Worm (Caenorhabditis elegans) whole organism, L1 larva: ENCODE results near the gene T28D6.6.

ENCODE experiments used
- C16A3.4 ChIP-seq: fragments of 150-350 bp; optimal IDR thresholded peaks from 2 replicates; lab custom pipeline; 2014; ENCODE audit warnings: missing biosample characterization, missing genetic modification characterization
- C34B4.2 ChIP-seq: sonication (generic microtip); optimal IDR thresholded peaks from 2 replicates; lab custom pipeline; 2017; ENCODE audit warnings: mild to moderate bottlenecking, missing genetic modification characterization, missing compliant biosample characterization
- F16B12.6 ChIP-seq: fragments of 150-350 bp; optimal IDR thresholded peaks from 2 replicates; lab custom pipeline; 2014; ENCODE audit warnings: missing biosample characterization, missing genetic modification characterization
- ama-1 ChIP-seq: fragments of 150-350 bp; optimal IDR thresholded peaks from 2 replicates; lab custom pipeline; 2014
- blmp-1 ChIP-seq: fragments of 150-350 bp; optimal IDR thresholded peaks from 2 replicates; lab custom pipeline; 2014; ENCODE audit warnings: missing biosample characterization, missing genetic modification characterization
- ceh-90 ChIP-seq: sonication (generic microtip); optimal IDR thresholded peaks from 2 replicates; lab custom pipeline; 2016; ENCODE audit warnings: missing genetic modification characterization, missing compliant biosample characterization
- ces-1 ChIP-seq: fragments of 150-350 bp; optimal IDR thresholded peaks from 2 replicates; lab custom pipeline; 2014; ENCODE audit warnings: missing biosample characterization, missing genetic modification reagents, missing genetic modification characterization
- efl-1 ChIP-seq, 4 experiments: fragments of 150-350 bp; optimal IDR thresholded peaks in 3 of 4; peaks in 1 of 4; 1 replicate in 1 of 4; 2 replicates in 3 of 4; lab custom pipeline; 2014; ENCODE audit warnings: missing biosample characterization in 2 of 4, missing genetic modification characterization in 2 of 4, missing genetic modification reagents in 2 of 4
- egl-13 ChIP-seq: sonication (generic microtip); optimal IDR thresholded peaks from 2 replicates; lab custom pipeline; 2016; ENCODE audit warnings: missing genotype, missing genetic modification reagents, missing genetic modification characterization, missing compliant biosample characterization
- elt-2 ChIP-seq: sonication (generic microtip); optimal IDR thresholded peaks from 2 replicates; lab custom pipeline; 2016; ENCODE audit warnings: missing genetic modification characterization, mild to moderate bottlenecking, inconsistent platforms, missing compliant biosample characterization, missing genetic modification reagents
- elt-3 ChIP-seq, 6 experiments: fragments of 150-350 bp in 1 of 6; sonication (generic microtip); optimal IDR thresholded peaks; 2 replicates each; lab custom pipeline; 2017 to 2018; ENCODE audit warnings: missing biosample characterization in 6 of 6, missing genetic modification characterization in 6 of 6, inconsistent platforms in 1 of 6
- ets-5 ChIP-seq: fragments of 200-800 bp; sonication (Bioruptor generic); IDR thresholded peaks from 2 replicates; pipeline ENCODE4 v1.3.6; 2022; ENCODE audit warnings: missing genetic modification characterization, missing compliant biosample characterization
- fkh-4 ChIP-seq: sonication (generic microtip); optimal IDR thresholded peaks from 2 replicates; lab custom pipeline; 2016; ENCODE audit warnings: missing compliant biosample characterization, missing genetic modification characterization, borderline replicate concordance
- fkh-8 ChIP-seq: sonication (generic microtip); optimal IDR thresholded peaks from 2 replicates; lab custom pipeline; 2016; ENCODE audit warnings: mild to moderate bottlenecking, missing genetic modification characterization, missing compliant biosample characterization
- fos-1 ChIP-seq: fragments of 150-350 bp; optimal IDR thresholded peaks from 2 replicates; lab custom pipeline; 2014; ENCODE audit warnings: missing biosample characterization, missing genetic modification characterization
- grh-1 ChIP-seq: fragments of 200-800 bp; sonication (Bioruptor generic); IDR thresholded peaks from 2 replicates; pipeline ENCODE4 v1.3.6; 2022; ENCODE audit warnings: missing genetic modification reagents, missing genetic modification characterization, missing compliant biosample characterization
- hlh-4 ChIP-seq: sonication (generic microtip); optimal IDR thresholded peaks from 2 replicates; lab custom pipeline; 2016; ENCODE audit warnings: mild to moderate bottlenecking, missing genetic modification characterization, missing compliant biosample characterization
- jun-1 ChIP-seq: fragments of 150-350 bp; optimal IDR thresholded peaks from 2 replicates; lab custom pipeline; 2014; ENCODE audit warnings: missing biosample characterization, missing genetic modification reagents, missing genetic modification characterization
- lin-15B ChIP-seq: fragments of 150-350 bp; sonication (generic microtip); optimal IDR thresholded peaks from 3 replicates; lab custom pipeline; 2014; ENCODE audit warnings: missing biosample characterization, missing genetic modification characterization
- lin-35 ChIP-seq, 2 experiments: fragments of 150-350 bp; optimal IDR thresholded peaks; 2 replicates each; lab custom pipeline; 2014; ENCODE audit warnings: missing biosample characterization in 2 of 2, missing genetic modification characterization in 2 of 2, missing genetic modification reagents in 2 of 2
- lsy-2 ChIP-seq, 2 experiments: fragments of 150-350 bp; optimal IDR thresholded peaks; 2 replicates each; lab custom pipeline; 2014; ENCODE audit warnings: missing biosample characterization in 2 of 2, missing genetic modification characterization in 2 of 2
- mab-9 ChIP-seq: fragments of 200-800 bp; sonication (Bioruptor generic); IDR thresholded peaks from 2 replicates; pipeline ENCODE4 v1.3.6; 2022; ENCODE audit warnings: missing genetic modification reagents, missing genetic modification characterization, missing compliant biosample characterization
- mef-2 ChIP-seq: fragments of 150-350 bp; optimal IDR thresholded peaks from 2 replicates; lab custom pipeline; 2014; ENCODE audit warnings: missing biosample characterization, missing genetic modification characterization
- mep-1 ChIP-seq: fragments of 150-350 bp; optimal IDR thresholded peaks from 2 replicates; lab custom pipeline; 2014; ENCODE audit warnings: missing biosample characterization, missing genetic modification characterization
- nhr-12 ChIP-seq: sonication (generic microtip); optimal IDR thresholded peaks from 2 replicates; lab custom pipeline; 2017; ENCODE audit warnings: missing biosample characterization, missing genetic modification characterization
- nhr-19 ChIP-seq: fragments of 200-800 bp; sonication (Bioruptor generic); conservative IDR thresholded peaks from 2 replicates; pipeline ENCODE4 v1.3.6; 2022; ENCODE audit warnings: missing genetic modification characterization, missing compliant biosample characterization
- nhr-47 ChIP-seq: sonication (generic microtip); optimal IDR thresholded peaks from 2 replicates; lab custom pipeline; 2016; ENCODE audit warnings: mild to moderate bottlenecking, missing genetic modification characterization, moderate library complexity, missing compliant biosample characterization
- nhr-76 ChIP-seq: sonication (generic microtip); optimal IDR thresholded peaks from 2 replicates; lab custom pipeline; 2017; ENCODE audit warnings: missing biosample characterization, missing genetic modification characterization
- nhr-77 ChIP-seq: fragments of 150-350 bp; optimal IDR thresholded peaks from 2 replicates; lab custom pipeline; 2014; ENCODE audit warnings: missing biosample characterization, missing genetic modification characterization
- nhr-85 ChIP-seq: sonication (generic microtip); peaks from one replicate; lab custom pipeline; 2016; ENCODE audit warnings: missing genetic modification characterization, inconsistent platforms, missing compliant biosample characterization
- pag-3 ChIP-seq: sonication (generic microtip); optimal IDR thresholded peaks from 2 replicates; lab custom pipeline; 2017; ENCODE audit warnings: missing genetic modification characterization, mild to moderate bottlenecking, missing compliant biosample characterization, antibody characterized with exemption, borderline replicate concordance; ENCODE audit not compliant: insufficient read depth
- skn-1 ChIP-seq: fragments of 150-350 bp; optimal IDR thresholded peaks from 2 replicates; lab custom pipeline; 2014; ENCODE audit warnings: missing biosample characterization, missing genetic modification characterization
- snu-23 ChIP-seq: sonication (generic microtip); optimal IDR thresholded peaks from 2 replicates; lab custom pipeline; 2016; ENCODE audit warnings: missing genetic modification characterization, missing compliant biosample characterization
- sox-4 ChIP-seq: sonication (generic microtip); optimal IDR thresholded peaks from 2 replicates; lab custom pipeline; 2016; ENCODE audit warnings: missing genetic modification characterization, missing compliant biosample characterization
- sup-37 ChIP-seq: fragments of 200-800 bp; sonication (Bioruptor generic); optimal IDR thresholded peaks from 2 replicates; lab custom pipeline; 2018; ENCODE audit warnings: mild to moderate bottlenecking, missing genetic modification characterization, missing compliant biosample characterization
- unc-86 ChIP-seq: sonication (generic microtip); optimal IDR thresholded peaks from 2 replicates; lab custom pipeline; 2016; ENCODE audit warnings: missing genetic modification characterization, missing compliant biosample characterization
- unc-98 ChIP-seq: fragments of 200-800 bp; sonication (Bioruptor generic); IDR thresholded peaks from 2 replicates; pipeline ENCODE4 v1.3.6; 2022; ENCODE audit warnings: missing genetic modification characterization, missing compliant biosample characterization
- xbp-1 ChIP-seq: sonication (generic microtip); optimal IDR thresholded peaks from 2 replicates; lab custom pipeline; 2016; ENCODE audit warnings: missing genetic modification characterization, missing compliant biosample characterization
- zag-1 ChIP-seq: fragments of 150-350 bp; optimal IDR thresholded peaks from 2 replicates; lab custom pipeline; 2014; ENCODE audit warnings: missing biosample characterization, missing genetic modification characterization
- ztf-11 ChIP-seq, 2 experiments: sonication (generic microtip); optimal IDR thresholded peaks; 2 replicates each; lab custom pipeline; 2016 to 2017; ENCODE audit warnings: missing genetic modification characterization in 2 of 2, missing biosample characterization in 1 of 2, missing compliant biosample characterization in 1 of 2

T28D6.6 gene

ce11 chrIII:11334346-11334745 is 8.6 kb downstream of the T28D6.6 start (continued):
- no peak for TF ChIP-seq pag-3
- no peak for TF ChIP-seq ets-5 (GFP tag; lab: Robert Waterston, UW)
- peak in 1 of 2 experiments; percentile 35 for TF ChIP-seq lin-35 (GFP tag; optimal IDR thresholded peaks at IDR 0.05; lab: Kevin White, UChicago)

- no peak for TF ChIP-seq skn-1 (tag; lab: Kevin White, UChicago)
These were observed 9.7 kb downstream of the T28D6.6 start, which contains the start of gene T28D6.5 for ce11 chrIII:11333032-11333732. Gene T28D6.5, plus strand, starts transcription at chrIII:11333682.

ce11 chrIII:11332306-11332705 is 10.6 kb downstream of the T28D6.6 start:
- TF ChIP-seq hlh-4 (no peak), ama-1 (lab: Kevin White, UChicago) (no peak), nhr-76 (tag; lab: Kevin White, UChicago) (no peak), mep-1 (tag; lab: Kevin White, UChicago) (no peak), sup-37 (GFP tag; lab: Kevin White, UChicago) (no peak), nhr-77 (tag; lab: Kevin White, UChicago) (no peak), nhr-12 (tag; lab: Kevin White, UChicago) (no peak), blmp-1 (tag; lab: Kevin White, UChicago) (no peak), nhr-47 (tag; lab: Kevin White, UChicago) (no peak), xbp-1 (tag; lab: Kevin White, UChicago) (no peak), fkh-4 (tag; lab: Kevin White, UChicago) (no peak), ces-1 (GFP tag; lab: Kevin White, UChicago) (no peak)

ce11 chrIII:11324093-11324492 is 18.8 kb downstream of the T28D6.6 start:
- 0 out of 2 replicates have a peak, but pooled peaks have one; percentile 7 for TF ChIP-seq grh-1 (GFP tag; lab: Robert Waterston, UW)
- peak; percentile 12 for TF ChIP-seq nhr-85 (tag; lab: Kevin White, UChicago)
- TF ChIP-seq mab-9: 0 out of 2 replicates have a peak, but pooled peaks have one; percentile 18
- no peak for TF ChIP-seq xbp-1 (tag; lab: Kevin White, UChicago)
- TF ChIP-seq C34B4.2 (tag; lab: Kevin White, UChicago): no peak
- no peak for TF ChIP-seq efl-1 (optimal IDR thresholded peaks at IDR 0.05; lab: Kevin White, UChicago)
- TF ChIP-seq efl-1 (GFP tag; optimal IDR thresholded peaks at IDR 0.05 in 1 of 2; lab: Kevin White, UChicago): peak in 1 of 2 experiments; percentile 64

- no peak for TF ChIP-seq jun-1 (tag; lab: Kevin White, UChicago)
- no peak for TF ChIP-seq efl-1 (optimal IDR thresholded peaks at IDR 0.05; lab: Kevin White, UChicago)
- TF ChIP-seq efl-1 (GFP tag; optimal IDR thresholded peaks at IDR 0.05 in 1 of 2; lab: Kevin White, UChicago): peak in 1 of 2 experiments; percentile 62
These were observed 24.8 kb downstream of the T28D6.6 start, which contains the start of gene teg-1 for ce11 chrIII:11318131-11318530. Gene teg-1, minus strand, starts transcription at chrIII:11318231.

ce11 chrIII:11317164-11317620 is 25.7 kb downstream of the T28D6.6 start, which contains the start of gene mcm-10:
Gene mcm-10, plus strand, starts transcription at chrIII:11317570.
- no peak for TF ChIP-seq nhr-12 (tag; lab: Kevin White, UChicago)
- TF ChIP-seq fkh-8 (tag; lab: Kevin White, UChicago): peak; percentile 91
- TF ChIP-seq lsy-2 (tag; optimal IDR thresholded peaks at IDR 0.05; lab: Kevin White, UChicago): peak; percentile 66 to 82
- TF ChIP-seq efl-1 (optimal IDR thresholded peaks at IDR 0.05; lab: Kevin White, UChicago): peak; percentile 89 to 93
- peak; percentile 89 to 98 for TF ChIP-seq efl-1 (GFP tag; optimal IDR thresholded peaks at IDR 0.05 in 1 of 2; lab: Kevin White, UChicago)
- TF ChIP-seq nhr-19: peak; percentile 71
- TF ChIP-seq blmp-1 (tag; lab: Kevin White, UChicago): peak; percentile 17
- TF ChIP-seq sox-4 (tag; lab: Kevin White, UChicago): peak; percentile 91
- peak; percentile 65 for TF ChIP-seq elt-2 (tag; lab: Kevin White, UChicago)
- peak; percentile 92 for TF ChIP-seq snu-23
- TF ChIP-seq zag-1 (tag; lab: Kevin White, UChicago): no peak
- TF ChIP-seq lin-35 (GFP tag; optimal IDR thresholded peaks at IDR 0.05; lab: Kevin White, UChicago): peak; percentile 89 to 94
- peak; percentile 72 for TF ChIP-seq nhr-77 (tag; lab: Kevin White, UChicago)
- TF ChIP-seq egl-13 (tag; lab: Kevin White, UChicago): peak; percentile 86
- peak in 1 of 6 experiments; percentile 46 for TF ChIP-seq elt-3 (tag; optimal IDR thresholded peaks at IDR 0.05; lab: Kevin White, UChicago)
- peak; percentile 72 for TF ChIP-seq ceh-90 (tag; lab: Kevin White, UChicago)
- TF ChIP-seq unc-86 (tag; lab: Kevin White, UChicago): peak; percentile 82
- TF ChIP-seq F16B12.6 (tag; lab: Kevin White, UChicago): peak; percentile 93
- no peak for TF ChIP-seq mef-2
- TF ChIP-seq unc-98 (GFP tag; lab: Robert Waterston, UW): peak; percentile 77
- peak in 1 of 2 experiments; percentile 90 for TF ChIP-seq ztf-11 (tag; optimal IDR thresholded peaks at IDR 0.05; lab: Kevin White, UChicago)
- peak; percentile 52 for TF ChIP-seq fos-1 (tag; lab: Kevin White, UChicago)
- TF ChIP-seq lin-15B (tag; lab: Kevin White, UChicago): peak; percentile 36
- TF ChIP-seq C16A3.4 (tag; lab: Kevin White, UChicago): peak; percentile 65
